Fruit fly (Drosophila melanogaster) whole organism, embryonic: ENCODE results near the gene CG43339.

Source experiments
- CG12391 ChIP-seq: fragments of 200-800 bp; sonication (Bioruptor generic); optimal IDR thresholded peaks from 3 replicates; lab custom pipeline; 2018; ENCODE audit warnings: missing biosample characterization, mild to moderate bottlenecking, missing genetic modification characterization, moderate library complexity
- Lpt ChIP-seq: fragments of >200 bp; optimal IDR thresholded peaks from 2 replicates; lab custom pipeline; 2018; ENCODE audit warnings: missing biosample characterization, missing genetic modification characterization
- zfh2 ChIP-seq: fragments of 200-800 bp; sonication (Bioruptor generic); optimal IDR thresholded peaks from 2 replicates; lab custom pipeline; 2016; ENCODE audit warnings: missing biosample characterization, missing genetic modification characterization

dm6 chr2L:18629144-18629543, 43.9 kb downstream of the CG43339 start:
- TF ChIP-seq Lpt (GFP tag; lab: Kevin White, UChicago) (no peak), CG12391 (tag; lab: Kevin White, UChicago) (no peak), zfh2 (GFP tag; lab: Kevin White, UChicago) (no peak)
